Fruit fly (Drosophila melanogaster) whole organism, embryonic: Measurements from ENCODE around the gene inaE.

ENCODE experiments used
- Antp ChIP-seq: fragments of 200-800 bp; sonication (Bioruptor generic); optimal IDR thresholded peaks from 3 replicates; lab custom pipeline; 2016; ENCODE audit warnings: missing biosample characterization, missing genetic modification characterization
- Atf6 ChIP-seq: fragments of 200-800 bp; sonication (Bioruptor generic); IDR thresholded peaks from 2 replicates; pipeline ENCODE4 v1.3.6; 2022; ENCODE audit warnings: missing biosample characterization, missing genetic modification characterization
- CG10462 ChIP-seq: fragments of 200-800 bp; sonication (Bioruptor generic); optimal IDR thresholded peaks from 2 replicates; lab custom pipeline; 2016; ENCODE audit warnings: missing biosample characterization, missing genetic modification characterization
- CG13775 ChIP-seq: fragments of 200-800 bp; sonication (Bioruptor generic); optimal IDR thresholded peaks from 3 replicates; lab custom pipeline; 2017; ENCODE audit warnings: missing biosample characterization, mild to moderate bottlenecking, missing genetic modification characterization
- CG14965 ChIP-seq: fragments of 200-800 bp; sonication (Bioruptor generic); optimal IDR thresholded peaks from 2 replicates; lab custom pipeline; 2016; ENCODE audit warnings: missing biosample characterization, missing genetic modification characterization, borderline replicate concordance
- CG1529 ChIP-seq: fragments of 200-800 bp; sonication (Bioruptor generic); optimal IDR thresholded peaks from 3 replicates; lab custom pipeline; 2018; ENCODE audit warnings: missing biosample characterization, missing genetic modification characterization
- CG16779 ChIP-seq: fragments of 200-800 bp; sonication (Bioruptor generic); IDR thresholded peaks from 2 replicates; pipeline ENCODE4 v1.3.6; 2022; ENCODE audit warnings: missing biosample characterization, missing genetic modification characterization
- CG2199 ChIP-seq: fragments of 200-800 bp; sonication (Bioruptor generic); IDR thresholded peaks from 3 replicates; pipeline ENCODE4 v1.3.6; 2022; ENCODE audit warnings: missing biosample characterization, missing genetic modification characterization
- CG31388 ChIP-seq: fragments of 200-800 bp; sonication (Bioruptor generic); optimal IDR thresholded peaks from 2 replicates; lab custom pipeline; 2016; ENCODE audit warnings: missing biosample characterization, missing genetic modification characterization
- CG3163 ChIP-seq: fragments of 200-800 bp; sonication (Bioruptor generic); optimal IDR thresholded peaks from 3 replicates; lab custom pipeline; 2016; ENCODE audit warnings: missing biosample characterization, missing genetic modification characterization
- CG6175 ChIP-seq: fragments of 200-800 bp; sonication (Bioruptor generic); IDR thresholded peaks from 3 replicates; pipeline ENCODE4 v1.3.6; 2022; ENCODE audit warnings: missing biosample characterization, missing genetic modification characterization
- CG6254 ChIP-seq: fragments of 200-800 bp; sonication (Bioruptor generic); optimal IDR thresholded peaks from 3 replicates; lab custom pipeline; 2017; ENCODE audit warnings: mild to moderate bottlenecking, missing biosample characterization, missing genetic modification reagents, missing genetic modification characterization
- CG6689 ChIP-seq: fragments of 200-800 bp; sonication (Bioruptor generic); IDR thresholded peaks from 2 replicates; pipeline ENCODE4 v1.3.6; 2022; ENCODE audit warnings: missing biosample characterization, missing genetic modification characterization
- CG6765 ChIP-seq: fragments of 200-800 bp; sonication (Bioruptor generic); optimal IDR thresholded peaks from 3 replicates; lab custom pipeline; 2017; ENCODE audit warnings: missing biosample characterization, mild to moderate bottlenecking, missing genetic modification characterization
- CG6854 ChIP-seq: fragments of 200-800 bp; sonication (Bioruptor generic); optimal IDR thresholded peaks from 3 replicates; lab custom pipeline; 2017; ENCODE audit warnings: missing biosample characterization, mild to moderate bottlenecking, missing genetic modification characterization
- CG7745 ChIP-seq: fragments of 200-800 bp; sonication (Bioruptor generic); optimal IDR thresholded peaks from 2 replicates; lab custom pipeline; 2018; ENCODE audit warnings: missing biosample characterization, mild to moderate bottlenecking, missing genetic modification characterization, moderate library complexity
- CG8359 ChIP-seq: fragments of 200-800 bp; sonication (Bioruptor generic); optimal IDR thresholded peaks from 2 replicates; lab custom pipeline; 2017; ENCODE audit warnings: missing biosample characterization, mild to moderate bottlenecking, missing genetic modification characterization, borderline replicate concordance
- CG8388 ChIP-seq: fragments of 200-800 bp; sonication (Bioruptor generic); optimal IDR thresholded peaks from 2 replicates; lab custom pipeline; 2019; ENCODE audit warnings: missing biosample characterization, mild to moderate bottlenecking, missing genetic modification characterization, moderate library complexity
- CG8944 ChIP-seq: fragments of 200-800 bp; sonication (Bioruptor generic); optimal IDR thresholded peaks from 3 replicates; lab custom pipeline; 2016; ENCODE audit warnings: missing biosample characterization, missing genetic modification characterization
- CG9437 ChIP-seq: fragments of 200-800 bp; sonication (Bioruptor generic); optimal IDR thresholded peaks from 2 replicates; lab custom pipeline; 2018; ENCODE audit warnings: missing biosample characterization, mild to moderate bottlenecking, missing genetic modification characterization
- Deaf1 ChIP-seq: fragments of 200-800 bp; optimal IDR thresholded peaks from 3 replicates; lab custom pipeline; 2019; ENCODE audit warnings: missing biosample characterization, mild to moderate bottlenecking, missing genetic modification characterization, moderate library complexity
- Dll ChIP-seq: fragments of 200-800 bp; sonication (Bioruptor generic); IDR thresholded peaks from 4 replicates; pipeline ENCODE4 v1.3.6; 2022; ENCODE audit warnings: missing biosample characterization, missing genetic modification characterization; ENCODE audit not compliant: partially characterized antibody
- Drgx ChIP-seq: fragments of 200-800 bp; sonication (Bioruptor generic); IDR thresholded peaks from 2 replicates; pipeline ENCODE4 v1.3.6; 2022; ENCODE audit warnings: missing biosample characterization, missing genetic modification characterization
- HLH3B ChIP-seq: fragments of 200-800 bp; sonication (Bioruptor generic); IDR thresholded peaks from 2 replicates; pipeline ENCODE4 v1.3.6; 2022; ENCODE audit warnings: missing biosample characterization, missing genetic modification characterization
- Hmx ChIP-seq: fragments of 200-800 bp; sonication (Bioruptor generic); optimal IDR thresholded peaks from 2 replicates; lab custom pipeline; 2016; ENCODE audit warnings: missing biosample characterization, missing genetic modification characterization
- Hr3 ChIP-seq: fragments of 200-800 bp; sonication (Bioruptor generic); optimal IDR thresholded peaks from 3 replicates; lab custom pipeline; 2016; ENCODE audit warnings: missing biosample characterization, missing genetic modification characterization
- Hsf ChIP-seq: fragments of 200-800 bp; sonication (Bioruptor generic); optimal IDR thresholded peaks from 3 replicates; lab custom pipeline; 2016; ENCODE audit warnings: missing biosample characterization, missing genetic modification characterization
- Max ChIP-seq: fragments of 200-800 bp; sonication (Bioruptor generic); optimal IDR thresholded peaks from 2 replicates; lab custom pipeline; 2016; ENCODE audit warnings: missing biosample characterization, mild to moderate bottlenecking, missing genetic modification characterization
- NK7.1 ChIP-seq: fragments of 200-800 bp; sonication (Bioruptor generic); optimal IDR thresholded peaks from 3 replicates; lab custom pipeline; 2016; ENCODE audit warnings: missing biosample characterization, missing genetic modification characterization
- Nf-YC ChIP-seq: fragments of 200-800 bp; optimal IDR thresholded peaks from 3 replicates; lab custom pipeline; 2019; ENCODE audit warnings: missing biosample characterization, mild to moderate bottlenecking, missing genetic modification characterization, moderate library complexity
- NfI ChIP-seq: fragments of 200-800 bp; sonication (Bioruptor generic); optimal IDR thresholded peaks from 3 replicates; lab custom pipeline; 2018; ENCODE audit warnings: missing biosample characterization, mild to moderate bottlenecking, missing genetic modification characterization, moderate library complexity
- Rfx ChIP-seq: fragments of 200-800 bp; sonication (Bioruptor generic); IDR thresholded peaks from 2 replicates; pipeline ENCODE4 v1.3.6; 2022; ENCODE audit warnings: missing biosample characterization, missing genetic modification characterization
- amos ChIP-seq: fragments of 200-800 bp; sonication (Bioruptor generic); IDR thresholded peaks from 2 replicates; pipeline ENCODE4 v1.3.6; 2022; ENCODE audit warnings: missing biosample characterization, missing genetic modification characterization; ENCODE audit not compliant: partially characterized antibody
- br ChIP-seq: fragments of >200 bp; optimal IDR thresholded peaks from 2 replicates; lab custom pipeline; 2017
- crc ChIP-seq: fragments of 200-800 bp; sonication (Bioruptor generic); optimal IDR thresholded peaks from 2 replicates; lab custom pipeline; 2016; ENCODE audit warnings: missing biosample characterization, missing genetic modification characterization
- crol ChIP-seq: fragments of 200-800 bp; sonication (Bioruptor generic); IDR thresholded peaks from 2 replicates; pipeline ENCODE4 v1.3.6; 2022; ENCODE audit warnings: missing biosample characterization, missing genetic modification characterization
- disco-r ChIP-seq: fragments of 200-800 bp; sonication (Bioruptor generic); optimal IDR thresholded peaks from 2 replicates; lab custom pipeline; 2016; ENCODE audit warnings: missing biosample characterization, missing genetic modification characterization
- fd3F ChIP-seq: fragments of 200-800 bp; sonication (Bioruptor generic); optimal IDR thresholded peaks from 2 replicates; lab custom pipeline; 2018; ENCODE audit warnings: missing biosample characterization, mild to moderate bottlenecking, missing genetic modification characterization, moderate library complexity
- grn ChIP-seq: fragments of 200-800 bp; sonication (Bioruptor generic); optimal IDR thresholded peaks from 3 replicates; lab custom pipeline; 2017; ENCODE audit warnings: missing biosample characterization, missing genetic modification characterization
- gt ChIP-seq: fragments of 200-800 bp; sonication (Bioruptor generic); IDR thresholded peaks from 2 replicates; pipeline ENCODE4 v1.3.6; 2022; ENCODE audit warnings: missing biosample characterization, missing genetic modification characterization
- mam ChIP-seq: fragments of 200-800 bp; sonication (Bioruptor generic); optimal IDR thresholded peaks from 3 replicates; lab custom pipeline; 2016; ENCODE audit warnings: missing biosample characterization, missing genetic modification characterization
- pita ChIP-seq: fragments of 200-800 bp; sonication (Bioruptor generic); optimal IDR thresholded peaks from 2 replicates; lab custom pipeline; 2017; ENCODE audit warnings: missing biosample characterization, mild to moderate bottlenecking, missing genetic modification characterization
- pnt ChIP-seq: fragments of 200-800 bp; sonication (Bioruptor generic); optimal IDR thresholded peaks from 3 replicates; lab custom pipeline; 2016; ENCODE audit warnings: missing biosample characterization, missing genetic modification characterization
- pros ChIP-seq: fragments of 200-800 bp; sonication (Bioruptor generic); optimal IDR thresholded peaks from 3 replicates; lab custom pipeline; 2019; ENCODE audit warnings: missing biosample characterization, mild to moderate bottlenecking, missing genetic modification characterization, moderate library complexity
- sc ChIP-seq, 3 experiments: fragments of >200 bp in 2 of 3; fragments of 200-800 bp in 1 of 3; sonication (Bioruptor generic) in 1 of 3; optimal IDR thresholded peaks; 2 replicates in 2 of 3; 3 replicates in 1 of 3; lab custom pipeline; 2017; ENCODE audit warnings: mild to moderate bottlenecking in 1 of 3, missing biosample characterization in 1 of 3, missing genetic modification characterization in 1 of 3, missing genetic modification reagents in 1 of 3
- sd ChIP-seq: fragments of 200-800 bp; sonication (Bioruptor generic); optimal IDR thresholded peaks from 3 replicates; lab custom pipeline; 2018; ENCODE audit warnings: missing biosample characterization, mild to moderate bottlenecking, missing genetic modification characterization, moderate library complexity
- sob ChIP-seq: fragments of 200-800 bp; sonication (Bioruptor generic); IDR thresholded peaks from 2 replicates; pipeline ENCODE4 v1.3.6; 2022; ENCODE audit warnings: missing biosample characterization, missing genetic modification characterization
- stwl ChIP-seq: fragments of 200-800 bp; sonication (Bioruptor generic); optimal IDR thresholded peaks from 3 replicates; lab custom pipeline; 2018; ENCODE audit warnings: missing biosample characterization, mild to moderate bottlenecking, missing genetic modification characterization, moderate library complexity
- tup ChIP-seq: fragments of 200-800 bp; sonication (Bioruptor generic); optimal IDR thresholded peaks from 2 replicates; lab custom pipeline; 2016; ENCODE audit warnings: missing biosample characterization, mild to moderate bottlenecking, missing genetic modification characterization, moderate library complexity
- twi ChIP-seq: fragments of 200-800 bp; optimal IDR thresholded peaks from 2 replicates; lab custom pipeline; 2019; ENCODE audit warnings: missing biosample characterization, mild to moderate bottlenecking, missing genetic modification characterization, moderate library complexity
- yki ChIP-seq: fragments of >200 bp; optimal IDR thresholded peaks from 3 replicates; lab custom pipeline; 2018

The inaE gene

dm6 chrX:13820310-13821038, 37.0 kb downstream of the inaE start (continued):
- no peak for TF ChIP-seq amos (GFP tag; lab: Robert Waterston, UW)
- TF ChIP-seq CG9437, result peak; percentile 27
- no peak for TF ChIP-seq crc (GFP tag; lab: Kevin White, UChicago)
- no peak for TF ChIP-seq tup (GFP tag; lab: Kevin White, UChicago)
- TF ChIP-seq sd (tag; lab: Kevin White, UChicago), result no peak
- peak; percentile 18 for TF ChIP-seq mam
- TF ChIP-seq fd3F (GFP tag; lab: Kevin White, UChicago), result no peak
- TF ChIP-seq NK7.1 (GFP tag; lab: Kevin White, UChicago), result no peak
- TF ChIP-seq Drgx (GFP tag; lab: Robert Waterston, UW), result 0 out of 2 replicates have a peak, but pooled peaks have one; percentile 16
- TF ChIP-seq CG6254 (GFP tag; lab: Kevin White, UChicago), result peak; percentile 19
- no peak for TF ChIP-seq CG2199
- no peak for TF ChIP-seq CG6854 (GFP tag; lab: Kevin White, UChicago)
- no peak for TF ChIP-seq sc (optimal IDR thresholded peaks at IDR 0.05; lab: Kevin White, UChicago)
- no peak for TF ChIP-seq sc (GFP tag; optimal IDR thresholded peaks at IDR 0.05; lab: Kevin White, UChicago)
- TF ChIP-seq Nf-YC, result no peak
- no peak for TF ChIP-seq CG10462
- 0 out of 2 replicates have a peak, but pooled peaks have one; percentile 14 for TF ChIP-seq CG6689
- no peak for TF ChIP-seq CG6175 (GFP tag; lab: Robert Waterston, UW)
- TF ChIP-seq CG14965 (GFP tag; lab: Kevin White, UChicago), result no peak
- no peak for TF ChIP-seq CG16779
- TF ChIP-seq Hsf (GFP tag; lab: Kevin White, UChicago), result no peak
- TF ChIP-seq Deaf1 (tag; lab: Kevin White, UChicago), result no peak
- TF ChIP-seq yki, result no peak
- TF ChIP-seq CG3163 (GFP tag; lab: Kevin White, UChicago), result no peak
- no peak for TF ChIP-seq CG31388 (GFP tag; lab: Kevin White, UChicago)
- no peak for TF ChIP-seq Antp (GFP tag; lab: Kevin White, UChicago)
- no peak for TF ChIP-seq CG6765
- no peak for TF ChIP-seq Hmx (GFP tag; lab: Kevin White, UChicago)
- TF ChIP-seq pros (GFP tag; lab: Kevin White, UChicago), result no peak
- no peak for TF ChIP-seq CG8944 (GFP tag; lab: Kevin White, UChicago)
- no peak for TF ChIP-seq crol (GFP tag; lab: Robert Waterston, UW)
- TF ChIP-seq pnt (GFP tag; lab: Kevin White, UChicago), result no peak
- no peak for TF ChIP-seq twi (tag; lab: Kevin White, UChicago)
- no peak for TF ChIP-seq Atf6 (GFP tag; lab: Robert Waterston, UW)
- peak; percentile 19 for TF ChIP-seq CG8388 (GFP tag; lab: Kevin White, UChicago)
- TF ChIP-seq HLH3B (GFP tag; lab: Robert Waterston, UW), result no peak
- peak; percentile 18 for TF ChIP-seq Hr3 (GFP tag; lab: Kevin White, UChicago)
- no peak for TF ChIP-seq sob (GFP tag; lab: Robert Waterston, UW)
- no peak for TF ChIP-seq Dll (GFP tag; lab: Robert Waterston, UW)
- TF ChIP-seq Rfx (GFP tag; lab: Robert Waterston, UW), result peak; percentile 7; the same call in 1 of the 2 replicates
- no peak for TF ChIP-seq gt
- TF ChIP-seq br (lab: Kevin White, UChicago), result no peak
- TF ChIP-seq disco-r, result no peak
- TF ChIP-seq Max (GFP tag; lab: Kevin White, UChicago), result no peak
- peak; percentile 14 for TF ChIP-seq CG13775 (GFP tag; lab: Kevin White, UChicago)
- no peak for TF ChIP-seq CG8359 (GFP tag; lab: Kevin White, UChicago)
- TF ChIP-seq stwl (tag; lab: Kevin White, UChicago), result no peak
- no peak for TF ChIP-seq pita (GFP tag; lab: Kevin White, UChicago)
- no peak for TF ChIP-seq NfI (GFP tag; lab: Kevin White, UChicago)
- no peak for TF ChIP-seq CG1529 (GFP tag; lab: Kevin White, UChicago)
- no peak for TF ChIP-seq grn
- TF ChIP-seq CG7745 (tag; lab: Kevin White, UChicago), result no peak
